Fruit fly (Drosophila melanogaster): Measurements from ENCODE around the gene senju.

DNA sequence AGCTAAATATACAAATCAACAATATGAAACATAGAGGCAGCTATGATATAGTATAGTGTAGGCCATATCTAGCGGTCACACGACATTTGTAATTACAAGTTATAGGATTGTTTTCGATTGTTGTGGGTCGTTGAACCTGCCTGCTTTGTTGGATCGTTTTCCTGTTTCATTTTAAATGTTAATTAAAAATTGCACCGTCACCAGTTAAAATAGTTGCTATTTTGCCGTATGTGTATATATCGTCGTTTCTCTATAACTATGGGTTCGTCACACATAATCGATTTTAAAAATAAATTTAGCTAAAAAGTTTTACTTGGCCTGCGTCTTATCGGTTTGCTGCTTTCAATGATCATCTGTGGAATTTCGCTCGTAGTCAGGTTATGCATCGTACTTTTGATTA is 19.7 kb downstream of the senju start:
- no peak for TF ChIP-seq CG1620 (GFP tag; optimal IDR thresholded peaks at IDR 0.05)
- TF ChIP-seq pad (GFP tag; optimal IDR thresholded peaks at IDR 0.05), result no peak
- TF ChIP-seq CG7101 (tag; optimal IDR thresholded peaks at IDR 0.05), result no peak
- no peak for TF ChIP-seq CG5204 (GFP tag; optimal IDR thresholded peaks at IDR 0.05)
- TF ChIP-seq bab1 (GFP tag; optimal IDR thresholded peaks at IDR 0.05), result no peak
- TF ChIP-seq Hr96 (GFP tag; optimal IDR thresholded peaks at IDR 0.05), result no peak
- TF ChIP-seq kay (GFP tag; ENCODE audit: borderline replicate concordance), result peak; percentile 64
- TF ChIP-seq cnc (optimal IDR thresholded peaks at IDR 0.05), result no peak
